Fruit fly (Drosophila melanogaster) whole organism, pupa: ENCODE results near the gene sra.

Source experiments
- CG10348 ChIP-seq: fragments of 200-800 bp; sonication (Bioruptor generic); IDR thresholded peaks from 2 replicates; pipeline ENCODE4 v1.3.6; 2022; ENCODE audit warnings: missing biosample characterization, missing genetic modification characterization
- CG12605 ChIP-seq: fragments of 200-800 bp; sonication (Bioruptor generic); IDR thresholded peaks from 2 replicates; pipeline ENCODE4 v1.3.6; 2022; ENCODE audit warnings: missing biosample characterization, missing genetic modification characterization
- CG13204 ChIP-seq: fragments of 200-800 bp; sonication (Bioruptor generic); optimal IDR thresholded peaks from 2 replicates; lab custom pipeline; 2018; ENCODE audit warnings: missing biosample characterization, mild to moderate bottlenecking, missing genetic modification characterization, moderate library complexity
- CG14655 ChIP-seq: fragments of 200-800 bp; sonication (Bioruptor generic); optimal IDR thresholded peaks from 3 replicates; lab custom pipeline; 2017; ENCODE audit warnings: mild to moderate bottlenecking, missing biosample characterization, missing genetic modification reagents, missing genetic modification characterization
- CG15710 ChIP-seq: fragments of 200-800 bp; sonication (Bioruptor generic); optimal IDR thresholded peaks from 2 replicates; lab custom pipeline; 2018; ENCODE audit warnings: missing biosample characterization, mild to moderate bottlenecking, missing genetic modification characterization, moderate library complexity
- CG17806 ChIP-seq: fragments of 200-800 bp; sonication (Bioruptor generic); optimal IDR thresholded peaks from 2 replicates; lab custom pipeline; 2018; ENCODE audit warnings: missing biosample characterization, mild to moderate bottlenecking, missing genetic modification characterization, moderate library complexity
- CG32121 ChIP-seq: fragments of 200-800 bp; sonication (Bioruptor generic); IDR thresholded peaks from 2 replicates; pipeline ENCODE4 v1.3.6; 2022; ENCODE audit warnings: missing biosample characterization, missing genetic modification characterization
- CG34367 ChIP-seq: fragments of 200-800 bp; sonication (Bioruptor generic); optimal IDR thresholded peaks from 2 replicates; lab custom pipeline; 2018; ENCODE audit warnings: missing biosample characterization, mild to moderate bottlenecking, missing genetic modification characterization
- CG4496 ChIP-seq: fragments of 200-800 bp; sonication (Bioruptor generic); IDR thresholded peaks from 3 replicates; pipeline ENCODE4 v1.3.6; 2022; ENCODE audit warnings: missing biosample characterization, missing genetic modification characterization
- CG8159 ChIP-seq: fragments of 200-800 bp; sonication (Bioruptor generic); optimal IDR thresholded peaks from 3 replicates; lab custom pipeline; 2018; ENCODE audit warnings: missing biosample characterization, mild to moderate bottlenecking, missing genetic modification characterization, moderate library complexity
- CG8301 ChIP-seq: fragments of 200-800 bp; sonication (Bioruptor generic); optimal IDR thresholded peaks from 2 replicates; lab custom pipeline; 2018; ENCODE audit warnings: missing biosample characterization, mild to moderate bottlenecking, missing genetic modification characterization
- CG9948 ChIP-seq: fragments of 200-800 bp; sonication (Bioruptor generic); optimal IDR thresholded peaks from 2 replicates; lab custom pipeline; 2018; ENCODE audit warnings: missing biosample characterization, mild to moderate bottlenecking, missing genetic modification characterization, moderate library complexity
- D1 ChIP-seq: fragments of 200-800 bp; sonication (Bioruptor generic); optimal IDR thresholded peaks from 2 replicates; lab custom pipeline; 2018; ENCODE audit warnings: missing biosample characterization, mild to moderate bottlenecking, missing genetic modification characterization, moderate library complexity
- EcR ChIP-seq: fragments of 200-800 bp; sonication (Bioruptor generic); optimal IDR thresholded peaks from 3 replicates; lab custom pipeline; 2019; ENCODE audit warnings: missing biosample characterization, missing genetic modification characterization, mild to moderate bottlenecking, moderate library complexity, missing genetic modification reagents
- Ets98B ChIP-seq: fragments of 200-800 bp; sonication (Bioruptor generic); IDR thresholded peaks from 2 replicates; pipeline ENCODE4 v1.3.6; 2022; ENCODE audit warnings: missing biosample characterization, missing genetic modification characterization
- Pif1A ChIP-seq: fragments of 200-800 bp; sonication (Bioruptor generic); optimal IDR thresholded peaks from 3 replicates; lab custom pipeline; 2016; ENCODE audit warnings: missing biosample characterization, missing genetic modification characterization
- Pif1B ChIP-seq: fragments of 200-800 bp; sonication (Bioruptor generic); optimal IDR thresholded peaks from 3 replicates; lab custom pipeline; 2016; ENCODE audit warnings: missing biosample characterization, missing genetic modification characterization
- Snoo ChIP-seq: fragments of 200-800 bp; sonication (Bioruptor generic); optimal IDR thresholded peaks from 3 replicates; lab custom pipeline; 2017; ENCODE audit warnings: missing biosample characterization, mild to moderate bottlenecking, missing genetic modification characterization, inconsistent platforms
- fd96Ca ChIP-seq: fragments of 200-800 bp; sonication (Bioruptor generic); IDR thresholded peaks from 3 replicates; pipeline ENCODE4 v1.3.6; 2022; ENCODE audit warnings: missing biosample characterization, missing genetic modification characterization
- gl ChIP-seq: fragments of 200-800 bp; sonication (Bioruptor generic); optimal IDR thresholded peaks from 2 replicates; lab custom pipeline; 2018; ENCODE audit warnings: missing biosample characterization, mild to moderate bottlenecking, missing genetic modification characterization
- rn ChIP-seq: fragments of 200-800 bp; sonication (Bioruptor generic); IDR thresholded peaks from 2 replicates; pipeline ENCODE4 v1.3.6; 2022; ENCODE audit warnings: missing biosample characterization, missing genetic modification characterization

sra gene

dm6 chr3R:16208924-16209713 lies 22.3 kb downstream of the sra start:
- peak; percentile 73 for TF ChIP-seq CG34367 (tag; lab: Kevin White, UChicago)
- peak; percentile 51 for TF ChIP-seq CG32121
- peak; percentile 88 for TF ChIP-seq CG13204 (GFP tag; lab: Kevin White, UChicago)
- TF ChIP-seq CG8159, result peak; percentile 92
- no peak for TF ChIP-seq rn
- TF ChIP-seq gl (tag; lab: Kevin White, UChicago), result no peak
- TF ChIP-seq D1 (tag; lab: Kevin White, UChicago), result peak; percentile 86
- peak; percentile 85 for TF ChIP-seq CG15710
- TF ChIP-seq Ets98B (GFP tag; lab: Robert Waterston, UW), result no peak
- no peak for TF ChIP-seq CG10348 (GFP tag; lab: Robert Waterston, UW)
- TF ChIP-seq CG17806 (tag; lab: Kevin White, UChicago), result peak; percentile 75
- TF ChIP-seq Pif1A (GFP tag; lab: Kevin White, UChicago), result peak; percentile 56
- TF ChIP-seq CG8301 (tag; lab: Kevin White, UChicago), result peak; percentile 58
- TF ChIP-seq Snoo (tag; lab: Kevin White, UChicago), result peak; percentile 60
- TF ChIP-seq CG4496, result peak; percentile 6; the same call in 2 of the 3 replicates
- peak; percentile 86 for TF ChIP-seq CG9948
- 0 out of 3 replicates have a peak, but pooled peaks have one; percentile 37 for TF ChIP-seq fd96Ca
- no peak for TF ChIP-seq CG12605
- TF ChIP-seq CG14655 (GFP tag; lab: Kevin White, UChicago), result peak; percentile 91
- TF ChIP-seq EcR (GFP tag; lab: Kevin White, UChicago), result peak; percentile 61
- TF ChIP-seq Pif1B (GFP tag; lab: Kevin White, UChicago), result peak; percentile 29
- TF ChIP-seq, all 21 proteins: peak for 16

- TF ChIP-seq D1 (tag; lab: Kevin White, UChicago), result peak; percentile 78
- 0 out of 2 replicates have a peak, but pooled peaks have one; percentile 31 for TF ChIP-seq CG32121
- TF ChIP-seq CG8301 (tag; lab: Kevin White, UChicago), result peak; percentile 67
- peak; percentile 69 for TF ChIP-seq Pif1A (GFP tag; lab: Kevin White, UChicago)
- TF ChIP-seq CG4496, result peak; percentile 37; the same call in 1 of the 3 replicates
- TF ChIP-seq CG14655 (GFP tag; lab: Kevin White, UChicago), result peak; percentile 83
- TF ChIP-seq CG12605, result no peak
- peak; percentile 29; the same call in 1 of the 3 replicates for TF ChIP-seq fd96Ca
- no peak for TF ChIP-seq rn
- peak; percentile 96 for TF ChIP-seq CG13204 (GFP tag; lab: Kevin White, UChicago)
- no peak for TF ChIP-seq CG10348 (GFP tag; lab: Robert Waterston, UW)
- TF ChIP-seq CG34367 (tag; lab: Kevin White, UChicago), result peak; percentile 82
- TF ChIP-seq gl (tag; lab: Kevin White, UChicago), result no peak
- TF ChIP-seq CG15710, result peak; percentile 90
- TF ChIP-seq CG17806 (tag; lab: Kevin White, UChicago), result peak; percentile 83
- 0 out of 2 replicates have a peak, but pooled peaks have one; percentile 13 for TF ChIP-seq Ets98B (GFP tag; lab: Robert Waterston, UW)
- TF ChIP-seq CG9948, result peak; percentile 89
- TF ChIP-seq EcR (GFP tag; lab: Kevin White, UChicago), result peak; percentile 56
- peak; percentile 94 for TF ChIP-seq CG8159
- peak; percentile 62 for TF ChIP-seq Pif1B (GFP tag; lab: Kevin White, UChicago)
- TF ChIP-seq Snoo (tag; lab: Kevin White, UChicago), result peak; percentile 83
- TF ChIP-seq, all 21 proteins: peak for 17
Measured at dm6 chr3R:16209714-16210553, 23.1 kb downstream of the sra start.

- TF ChIP-seq fd96Ca (0 out of 3 replicates have a peak, but pooled peaks have one; percentile 43), CG14655 (GFP tag; lab: Kevin White, UChicago) (peak; percentile 75), Pif1B (GFP tag; lab: Kevin White, UChicago) (no peak), D1 (tag; lab: Kevin White, UChicago) (no peak), CG8301 (tag; lab: Kevin White, UChicago) (peak; percentile 54), CG4496 (0 out of 3 replicates have a peak, but pooled peaks have one; percentile 29), CG15710 (peak; percentile 52), CG8159 (peak; percentile 74), CG34367 (tag; lab: Kevin White, UChicago) (peak; percentile 46), CG32121 (peak; percentile 29; the same call in 1 of the 2 replicates), rn (0 out of 2 replicates have a peak, but pooled peaks have one; percentile 34), EcR (GFP tag; lab: Kevin White, UChicago) (peak; percentile 39), Ets98B (GFP tag; lab: Robert Waterston, UW) (0 out of 2 replicates have a peak, but pooled peaks have one; percentile 12), CG10348 (GFP tag; lab: Robert Waterston, UW) (no peak), CG12605 (0 out of 2 replicates have a peak, but pooled peaks have one; percentile 26), gl (tag; lab: Kevin White, UChicago) (no peak), Pif1A (GFP tag; lab: Kevin White, UChicago) (peak; percentile 26), CG9948 (peak; percentile 62), CG17806 (tag; lab: Kevin White, UChicago) (peak; percentile 52), Snoo (tag; lab: Kevin White, UChicago) (peak; percentile 48), CG13204 (GFP tag; lab: Kevin White, UChicago) (peak; percentile 85)
- TF ChIP-seq, all 21 proteins: peak for 17
Measured at dm6 chr3R:16210808-16211578, 24.2 kb downstream of the sra start.
